Fruit fly (Drosophila melanogaster): ENCODE measurements around the gene Rh4.
A peak's percentile ranks its signal among the peaks of the same experiment; 100 is the strongest.

Gene Rh4

dm6 chr3L:16842952-16843351 lies 19.4 kb downstream of the Rh4 start:
- peak; percentile 25 for TF ChIP-seq Mnt (GFP tag; optimal IDR thresholded peaks at IDR 0.05)
- TF ChIP-seq Clk (GFP tag; optimal IDR thresholded peaks at IDR 0.05): no peak
- TF ChIP-seq cic (GFP tag; optimal IDR thresholded peaks at IDR 0.05): peak; percentile 95
- no peak for TF ChIP-seq pad (GFP tag; optimal IDR thresholded peaks at IDR 0.05)

dm6 chr3L:16842087-16842567 lies 20.2 kb downstream of the Rh4 start, which contains the start of gene TSG101:
Gene TSG101 (plus strand): TSS chr3L:16842294.
- no peak for TF ChIP-seq CG5204 (GFP tag; optimal IDR thresholded peaks at IDR 0.05)
- peak; percentile 8 for TF ChIP-seq CG33017 (tag; optimal IDR thresholded peaks at IDR 0.05)

dm6 chr3L:16840540-16840939 lies 21.8 kb downstream of the Rh4 start:
- TF ChIP-seq kay (GFP tag; ENCODE audit: borderline replicate concordance) (no peak), CG5204 (GFP tag; optimal IDR thresholded peaks at IDR 0.05) (no peak), tj (GFP tag; optimal IDR thresholded peaks at IDR 0.05) (no peak), Crg-1 (GFP tag; optimal IDR thresholded peaks at IDR 0.05) (no peak), Hr96 (GFP tag; optimal IDR thresholded peaks at IDR 0.05) (no peak), CG1620 (GFP tag; optimal IDR thresholded peaks at IDR 0.05) (no peak)

- TF ChIP-seq CG7101 (tag; optimal IDR thresholded peaks at IDR 0.05): no peak
- TF ChIP-seq tj (GFP tag; optimal IDR thresholded peaks at IDR 0.05): no peak
- no peak for TF ChIP-seq bab1 (GFP tag; optimal IDR thresholded peaks at IDR 0.05)
- TF ChIP-seq CG12768 (GFP tag; optimal IDR thresholded peaks at IDR 0.05): no peak
- TF ChIP-seq Hr96 (GFP tag; optimal IDR thresholded peaks at IDR 0.05): no peak
- TF ChIP-seq pad (GFP tag; optimal IDR thresholded peaks at IDR 0.05): no peak
- TF ChIP-seq Mnt (GFP tag; optimal IDR thresholded peaks at IDR 0.05): no peak
- no peak for TF ChIP-seq CG5204 (GFP tag; optimal IDR thresholded peaks at IDR 0.05)
- TF ChIP-seq CG7045 (GFP tag; optimal IDR thresholded peaks at IDR 0.05): no peak
Observed at dm6 chr3L:16836732-16837131, 25.6 kb downstream of the Rh4 start.

DNA sequence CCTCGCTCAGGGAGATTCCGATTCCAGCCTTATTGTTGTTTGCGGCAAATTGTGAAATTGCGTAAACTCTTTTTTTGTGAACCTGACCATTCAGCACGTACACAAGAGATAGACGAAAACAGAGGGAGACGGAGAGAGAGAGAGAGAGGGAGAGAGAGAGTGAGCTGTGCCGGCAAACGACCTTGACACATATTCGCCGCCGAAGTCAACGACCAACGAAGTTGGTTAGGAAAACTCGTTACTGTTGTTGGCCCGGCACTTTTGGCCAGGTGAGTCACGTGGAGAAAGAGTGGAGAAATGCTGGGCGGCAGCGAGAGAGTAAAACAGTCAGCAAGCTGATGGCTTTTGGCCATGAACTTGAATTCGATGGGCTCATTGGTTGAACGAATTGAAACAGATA lies 32.3 kb downstream of the Rh4 start:
- no peak for TF ChIP-seq kay (GFP tag; ENCODE audit: borderline replicate concordance)
- no peak for TF ChIP-seq CG7101 (tag; optimal IDR thresholded peaks at IDR 0.05)
- TF ChIP-seq Mnt (GFP tag; optimal IDR thresholded peaks at IDR 0.05): no peak
- TF ChIP-seq CG1620 (GFP tag; optimal IDR thresholded peaks at IDR 0.05): no peak
- TF ChIP-seq CG33017 (tag; optimal IDR thresholded peaks at IDR 0.05): no peak
- TF ChIP-seq tj (GFP tag; optimal IDR thresholded peaks at IDR 0.05): no peak
- TF ChIP-seq ovo (GFP tag; optimal IDR thresholded peaks at IDR 0.05): no peak
- TF ChIP-seq cnc (optimal IDR thresholded peaks at IDR 0.05): no peak
- no peak for TF ChIP-seq CG7045 (GFP tag; optimal IDR thresholded peaks at IDR 0.05)
- TF ChIP-seq CG5204 (GFP tag; optimal IDR thresholded peaks at IDR 0.05): no peak
- no peak for TF ChIP-seq CG11617 (GFP tag; optimal IDR thresholded peaks at IDR 0.05)
- no peak for TF ChIP-seq Crg-1 (GFP tag; optimal IDR thresholded peaks at IDR 0.05)
- no peak for TF ChIP-seq Hr96 (GFP tag; optimal IDR thresholded peaks at IDR 0.05)
- TF ChIP-seq pad (GFP tag; optimal IDR thresholded peaks at IDR 0.05): no peak
- no peak for TF ChIP-seq toe (GFP tag; optimal IDR thresholded peaks at IDR 0.05)
- TF ChIP-seq CG14711 (tag; optimal IDR thresholded peaks at IDR 0.05): no peak
- no peak for TF ChIP-seq cic (GFP tag; optimal IDR thresholded peaks at IDR 0.05)
- TF ChIP-seq bab1 (GFP tag; optimal IDR thresholded peaks at IDR 0.05): no peak
- TF ChIP-seq CG12768 (GFP tag; optimal IDR thresholded peaks at IDR 0.05): no peak

dm6 chr3L:16828967-16829366 lies 33.4 kb downstream of the Rh4 start, which contains the start of gene CG13024:
Gene CG13024 (minus strand): TSS chr3L:16829074.
- TF ChIP-seq CG7045 (GFP tag; optimal IDR thresholded peaks at IDR 0.05) (no peak), ovo (GFP tag; optimal IDR thresholded peaks at IDR 0.05) (no peak)

dm6 chr3L:16825195-16825594 lies 37.1 kb downstream of the Rh4 start:
- TF ChIP-seq pad (GFP tag; optimal IDR thresholded peaks at IDR 0.05) (no peak), ovo (GFP tag; optimal IDR thresholded peaks at IDR 0.05) (no peak), kay (GFP tag; ENCODE audit: borderline replicate concordance) (no peak), CG5204 (GFP tag; optimal IDR thresholded peaks at IDR 0.05) (no peak), CG12768 (GFP tag; optimal IDR thresholded peaks at IDR 0.05) (no peak), cic (GFP tag; optimal IDR thresholded peaks at IDR 0.05) (no peak), CG11617 (GFP tag; optimal IDR thresholded peaks at IDR 0.05) (no peak), CG14711 (tag; optimal IDR thresholded peaks at IDR 0.05) (no peak), CG7101 (tag; optimal IDR thresholded peaks at IDR 0.05) (no peak), Mnt (GFP tag; optimal IDR thresholded peaks at IDR 0.05) (no peak), bab1 (GFP tag; optimal IDR thresholded peaks at IDR 0.05) (no peak), toe (GFP tag; optimal IDR thresholded peaks at IDR 0.05) (no peak), cnc (optimal IDR thresholded peaks at IDR 0.05) (no peak), CG7045 (GFP tag; optimal IDR thresholded peaks at IDR 0.05) (no peak), Crg-1 (GFP tag; optimal IDR thresholded peaks at IDR 0.05) (no peak), CG1620 (GFP tag; optimal IDR thresholded peaks at IDR 0.05) (no peak)

- TF ChIP-seq CG7045 (GFP tag; optimal IDR thresholded peaks at IDR 0.05): no peak
- TF ChIP-seq CG5204 (GFP tag; optimal IDR thresholded peaks at IDR 0.05): no peak
- no peak for TF ChIP-seq ovo (GFP tag; optimal IDR thresholded peaks at IDR 0.05)
- no peak for TF ChIP-seq Hr96 (GFP tag; optimal IDR thresholded peaks at IDR 0.05)
- TF ChIP-seq Mnt (GFP tag; optimal IDR thresholded peaks at IDR 0.05): no peak
- TF ChIP-seq cic (GFP tag; optimal IDR thresholded peaks at IDR 0.05): no peak
- TF ChIP-seq Crg-1 (GFP tag; optimal IDR thresholded peaks at IDR 0.05): no peak
- TF ChIP-seq cnc (optimal IDR thresholded peaks at IDR 0.05): no peak
Observed at dm6 chr3L:16824725-16825124, 37.6 kb downstream of the Rh4 start.

Measured in whole organism, adult.